Fruit fly (Drosophila melanogaster): ENCODE data around the gene CG9609.

DNA sequence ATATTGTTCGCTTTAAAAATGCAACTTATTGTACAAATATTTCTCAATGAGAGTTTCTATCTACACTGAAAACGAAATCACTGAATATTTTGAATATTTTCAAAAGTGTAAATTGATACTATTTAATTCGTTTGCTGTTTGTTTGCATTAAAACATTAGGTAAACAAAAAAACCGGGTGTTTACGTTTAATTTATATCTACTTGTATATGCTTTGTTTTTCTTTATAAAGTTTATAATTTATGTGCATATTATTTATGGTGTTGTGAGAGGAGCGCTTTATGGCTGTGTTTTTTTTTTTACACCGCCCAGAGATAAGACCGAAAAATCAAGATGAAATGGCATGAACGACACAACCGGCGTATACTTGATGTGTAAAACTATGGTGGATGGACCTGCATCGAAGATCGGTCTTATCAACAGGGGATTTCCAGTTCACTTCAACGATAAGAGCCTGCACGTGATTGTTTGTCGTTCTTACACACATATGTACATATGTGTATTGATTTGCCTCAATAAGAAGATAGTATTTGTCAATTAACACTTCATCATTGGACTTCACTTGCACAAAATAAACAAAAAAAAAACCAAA, 42.7 kb upstream of the CG9609 start:
- TF ChIP-seq psq (optimal IDR thresholded peaks at IDR 0.05) (no peak), pan (optimal IDR thresholded peaks at IDR 0.05) (no peak), Dll (optimal IDR thresholded peaks at IDR 0.05) (no peak), CG8478 (optimal IDR thresholded peaks at IDR 0.05) (no peak), EcR (GFP tag; optimal IDR thresholded peaks at IDR 0.05) (no peak)

All from whole organism.